Comparison of ENCODE assay signal across 5 fruit fly cellular contexts in genomic region chr3L:21236959-21237551, dm6.
TF ChIP-seq lines count a peak whose summit lies in the region.

No protein-coding gene starts in this region.

- TF ChIP-seq CTCF in whole organism, embryonic (GFP tag; optimal IDR thresholded peaks at IDR 0.05; lab: Kevin White, UChicago): no peak

TF ChIP-seq in whole organism, 6 proteins besides CTCF, POLR2A, EP300 and RAD21:
- TF ChIP-seq pan (optimal IDR thresholded peaks at IDR 0.05; lab: Kevin White, UChicago): no peak
- no peak for TF ChIP-seq usp (GFP tag; optimal IDR thresholded peaks at IDR 0.05; lab: Kevin White, UChicago)
- TF ChIP-seq EcR (GFP tag; optimal IDR thresholded peaks at IDR 0.05; lab: Kevin White, UChicago): peak; percentile 46 to 93
- TF ChIP-seq CG8478 (optimal IDR thresholded peaks at IDR 0.05; lab: Kevin White, UChicago): no peak
- no peak for TF ChIP-seq psq (optimal IDR thresholded peaks at IDR 0.05; lab: Kevin White, UChicago)

TF ChIP-seq in whole organism, embryonic, 481 proteins besides CTCF, POLR2A, EP300 and RAD21 (continues in another document):
- peak in 1 of 2 experiments; percentile 86 for TF ChIP-seq bsh (GFP tag; optimal IDR thresholded peaks at IDR 0.05; lab: Kevin White, UChicago)
- TF ChIP-seq ara (GFP tag; IDR thresholded peaks at IDR 0.05; lab: Robert Waterston, UW): no peak
- no peak for TF ChIP-seq Fer3 (tag; optimal IDR thresholded peaks at IDR 0.05; lab: Kevin White, UChicago)
- TF ChIP-seq CHES-1-like (GFP tag; optimal IDR thresholded peaks at IDR 0.05; lab: Kevin White, UChicago): no peak
- 0 out of 2 replicates have a peak, but pooled peaks have one; percentile 7 for TF ChIP-seq CG4730 (GFP tag; IDR thresholded peaks at IDR 0.05; lab: Robert Waterston, UW)
- TF ChIP-seq row (GFP tag; IDR thresholded peaks at IDR 0.05; lab: Robert Waterston, UW): no peak
- TF ChIP-seq lmd (GFP tag; IDR thresholded peaks at IDR 0.05; lab: Robert Waterston, UW): no peak
- no peak for TF ChIP-seq corto (GFP tag; optimal IDR thresholded peaks at IDR 0.05; lab: Kevin White, UChicago)
- no peak for TF ChIP-seq dmrt99B (tag; optimal IDR thresholded peaks at IDR 0.05; lab: Kevin White, UChicago)
- no peak for TF ChIP-seq lov (optimal IDR thresholded peaks at IDR 0.05; lab: Kevin White, UChicago)
- no peak for TF ChIP-seq lov (GFP tag; IDR thresholded peaks at IDR 0.05; lab: Robert Waterston, UW)
- TF ChIP-seq CG15011 (GFP tag; optimal IDR thresholded peaks at IDR 0.05; lab: Kevin White, UChicago): no peak
- no peak for TF ChIP-seq Ravus (GFP tag; IDR thresholded peaks at IDR 0.05; lab: Robert Waterston, UW)
- no peak for TF ChIP-seq amos (GFP tag; IDR thresholded peaks at IDR 0.05; lab: Robert Waterston, UW; ENCODE audit: partially characterized antibody)
- peak; percentile 78 for TF ChIP-seq Drgx (GFP tag; IDR thresholded peaks at IDR 0.05; lab: Robert Waterston, UW)
- no peak for TF ChIP-seq en (GFP tag; optimal IDR thresholded peaks at IDR 0.05; lab: Kevin White, UChicago)
- no peak for TF ChIP-seq ro (GFP tag; IDR thresholded peaks at IDR 0.05; lab: Robert Waterston, UW)
- TF ChIP-seq CG11456 (GFP tag; IDR thresholded peaks at IDR 0.05; lab: Robert Waterston, UW): no peak
- TF ChIP-seq CG12219 (GFP tag; optimal IDR thresholded peaks at IDR 0.05; lab: Kevin White, UChicago): no peak
- TF ChIP-seq CG4707 (GFP tag; optimal IDR thresholded peaks at IDR 0.05; lab: Kevin White, UChicago): no peak
- TF ChIP-seq CG7556 (GFP tag; optimal IDR thresholded peaks at IDR 0.05; lab: Kevin White, UChicago): no peak
- TF ChIP-seq fd64A (GFP tag; optimal IDR thresholded peaks at IDR 0.05; lab: Kevin White, UChicago): no peak
- TF ChIP-seq Ets65A (GFP tag; lab: Kevin White, UChicago): peak; percentile 14

TF ChIP-seq in whole organism, prepupa, 60 proteins besides CTCF, POLR2A, EP300 and RAD21 (continues in another document):
- no peak for TF ChIP-seq CG9139 (GFP tag; optimal IDR thresholded peaks at IDR 0.05; lab: Kevin White, UChicago)
- TF ChIP-seq CG3919 (GFP tag; optimal IDR thresholded peaks at IDR 0.05; lab: Kevin White, UChicago): peak; percentile 26
- no peak for TF ChIP-seq CG4318 (GFP tag; optimal IDR thresholded peaks at IDR 0.05; lab: Kevin White, UChicago)
- TF ChIP-seq acj6 (GFP tag; optimal IDR thresholded peaks at IDR 0.05; lab: Kevin White, UChicago): no peak
- peak; percentile 4 for TF ChIP-seq achi (GFP tag; optimal IDR thresholded peaks at IDR 0.05; lab: Kevin White, UChicago)
- peak; percentile 75 for TF ChIP-seq Lpt (GFP tag; optimal IDR thresholded peaks at IDR 0.05; lab: Kevin White, UChicago)
- peak; percentile 43 for TF ChIP-seq Hr4 (GFP tag; optimal IDR thresholded peaks at IDR 0.05; lab: Kevin White, UChicago)
- TF ChIP-seq Hr39 (GFP tag; optimal IDR thresholded peaks at IDR 0.05; lab: Kevin White, UChicago): no peak
- no peak for TF ChIP-seq Eip93F (GFP tag; optimal IDR thresholded peaks at IDR 0.05; lab: Kevin White, UChicago)
- no peak for TF ChIP-seq dsx (GFP tag; optimal IDR thresholded peaks at IDR 0.05; lab: Kevin White, UChicago; ENCODE audit: poor library complexity, severe bottlenecking)
- TF ChIP-seq Eip78C (GFP tag; lab: Kevin White, UChicago): peak; percentile 83
- TF ChIP-seq esn (GFP tag; optimal IDR thresholded peaks at IDR 0.05; lab: Kevin White, UChicago): no peak
- TF ChIP-seq Met (GFP tag; optimal IDR thresholded peaks at IDR 0.05; lab: Kevin White, UChicago): no peak
- TF ChIP-seq CG8119 (GFP tag; IDR thresholded peaks at IDR 0.05; lab: Robert Waterston, UW): peak; percentile 85
- peak; percentile 21; the same call in 1 of the 2 replicates for TF ChIP-seq Gug (GFP tag; IDR thresholded peaks at IDR 0.05; lab: Robert Waterston, UW)
- no peak for TF ChIP-seq vri (GFP tag; optimal IDR thresholded peaks at IDR 0.05; lab: Kevin White, UChicago)
- TF ChIP-seq svp (GFP tag; lab: Kevin White, UChicago): no peak
- no peak for TF ChIP-seq CG6792 (GFP tag; optimal IDR thresholded peaks at IDR 0.05; lab: Kevin White, UChicago)
- TF ChIP-seq CG7368 (GFP tag; optimal IDR thresholded peaks at IDR 0.05; lab: Kevin White, UChicago): no peak
- no peak for TF ChIP-seq topi (GFP tag; optimal IDR thresholded peaks at IDR 0.05; lab: Kevin White, UChicago)
- TF ChIP-seq CG34406 (GFP tag; optimal IDR thresholded peaks at IDR 0.05; lab: Kevin White, UChicago): no peak
- no peak for TF ChIP-seq CG3032 (tag; optimal IDR thresholded peaks at IDR 0.05; lab: Kevin White, UChicago)
- peak; percentile 90 for TF ChIP-seq eg (GFP tag; IDR thresholded peaks at IDR 0.05; lab: Robert Waterston, UW)
- TF ChIP-seq CG32006 (GFP tag; optimal IDR thresholded peaks at IDR 0.05; lab: Kevin White, UChicago): peak; percentile 73

TF ChIP-seq in whole organism, pupa, 21 proteins besides CTCF, POLR2A, EP300 and RAD21:
- TF ChIP-seq CG15710 (tag; optimal IDR thresholded peaks at IDR 0.05; lab: Kevin White, UChicago) (no peak), CG4496 (GFP tag; IDR thresholded peaks at IDR 0.05; lab: Robert Waterston, UW) (peak; percentile 82), Pif1B (GFP tag; optimal IDR thresholded peaks at IDR 0.05; lab: Kevin White, UChicago) (no peak), D1 (tag; optimal IDR thresholded peaks at IDR 0.05; lab: Kevin White, UChicago) (no peak), CG14655 (GFP tag; optimal IDR thresholded peaks at IDR 0.05; lab: Kevin White, UChicago) (peak; percentile 83), CG8301 (tag; optimal IDR thresholded peaks at IDR 0.05; lab: Kevin White, UChicago) (peak; percentile 72), Pif1A (GFP tag; optimal IDR thresholded peaks at IDR 0.05; lab: Kevin White, UChicago) (peak; percentile 38), CG8159 (tag; optimal IDR thresholded peaks at IDR 0.05; lab: Kevin White, UChicago) (no peak), fd96Ca (GFP tag; IDR thresholded peaks at IDR 0.05; lab: Robert Waterston, UW) (peak; percentile 52; the same call in 1 of the 3 replicates), CG17806 (tag; optimal IDR thresholded peaks at IDR 0.05; lab: Kevin White, UChicago) (no peak), EcR (GFP tag; optimal IDR thresholded peaks at IDR 0.05; lab: Kevin White, UChicago) (peak; percentile 94), CG32121 (GFP tag; IDR thresholded peaks at IDR 0.05; lab: Robert Waterston, UW) (peak; percentile 85), CG34367 (tag; optimal IDR thresholded peaks at IDR 0.05; lab: Kevin White, UChicago) (no peak), gl (tag; optimal IDR thresholded peaks at IDR 0.05; lab: Kevin White, UChicago) (no peak), CG9948 (tag; optimal IDR thresholded peaks at IDR 0.05; lab: Kevin White, UChicago) (no peak), CG12605 (GFP tag; IDR thresholded peaks at IDR 0.05; lab: Robert Waterston, UW) (peak; percentile 91), CG13204 (GFP tag; optimal IDR thresholded peaks at IDR 0.05; lab: Kevin White, UChicago) (peak; percentile 39), Ets98B (GFP tag; IDR thresholded peaks at IDR 0.05; lab: Robert Waterston, UW) (peak; percentile 72), rn (GFP tag; IDR thresholded peaks at IDR 0.05; lab: Robert Waterston, UW) (peak; percentile 42; the same call in 1 of the 2 replicates)

TF ChIP-seq in whole organism, wandering third instar larva, 38 proteins besides CTCF, POLR2A, EP300 and RAD21:
- TF ChIP-seq Hr83 (GFP tag; optimal IDR thresholded peaks at IDR 0.05; lab: Kevin White, UChicago; ENCODE audit: poor library complexity, severe bottlenecking) (no peak), sv (GFP tag; optimal IDR thresholded peaks at IDR 0.05; lab: Kevin White, UChicago) (no peak), CG32264 (GFP tag; optimal IDR thresholded peaks at IDR 0.05; lab: Kevin White, UChicago) (no peak), Dfd (GFP tag; optimal IDR thresholded peaks at IDR 0.05; lab: Kevin White, UChicago) (peak; percentile 21)
